Worm (Caenorhabditis elegans) whole organism, L1 larva: ENCODE measurements around the gene C32D5.4.
A peak's percentile ranks its signal among the peaks of the same experiment; 100 is the strongest.

Experiments used
- C16A3.4 ChIP-seq: fragments of 150-350 bp; optimal IDR thresholded peaks from 2 replicates; lab custom pipeline; 2014; ENCODE audit warnings: missing biosample characterization, missing genetic modification characterization
- C34B4.2 ChIP-seq: sonication (generic microtip); optimal IDR thresholded peaks from 2 replicates; lab custom pipeline; 2017; ENCODE audit warnings: mild to moderate bottlenecking, missing genetic modification characterization, missing compliant biosample characterization
- ama-1 ChIP-seq: fragments of 150-350 bp; optimal IDR thresholded peaks from 2 replicates; lab custom pipeline; 2014
- ceh-8 ChIP-seq: fragments of 200-800 bp; sonication (Bioruptor generic); optimal IDR thresholded peaks from 2 replicates; lab custom pipeline; 2018; ENCODE audit warnings: mild to moderate bottlenecking, missing genetic modification characterization, moderate library complexity, missing compliant biosample characterization
- ceh-90 ChIP-seq: sonication (generic microtip); optimal IDR thresholded peaks from 2 replicates; lab custom pipeline; 2016; ENCODE audit warnings: missing genetic modification characterization, missing compliant biosample characterization
- ces-1 ChIP-seq: fragments of 150-350 bp; optimal IDR thresholded peaks from 2 replicates; lab custom pipeline; 2014; ENCODE audit warnings: missing biosample characterization, missing genetic modification reagents, missing genetic modification characterization
- dsc-1 ChIP-seq: sonication (generic microtip); optimal IDR thresholded peaks from 2 replicates; lab custom pipeline; 2016; ENCODE audit warnings: mild to moderate bottlenecking, missing genetic modification characterization, missing compliant biosample characterization
- efl-1 ChIP-seq, 4 experiments: fragments of 150-350 bp; optimal IDR thresholded peaks in 3 of 4; peaks in 1 of 4; 1 replicate in 1 of 4; 2 replicates in 3 of 4; lab custom pipeline; 2014; ENCODE audit warnings: missing biosample characterization in 2 of 4, missing genetic modification characterization in 2 of 4, missing genetic modification reagents in 2 of 4
- efl-3 ChIP-seq: fragments of 200-800 bp; sonication (Bioruptor generic); optimal IDR thresholded peaks from 2 replicates; lab custom pipeline; 2018; ENCODE audit warnings: mild to moderate bottlenecking, missing genetic modification characterization, missing compliant biosample characterization
- egl-13 ChIP-seq: sonication (generic microtip); optimal IDR thresholded peaks from 2 replicates; lab custom pipeline; 2016; ENCODE audit warnings: missing genotype, missing genetic modification reagents, missing genetic modification characterization, missing compliant biosample characterization
- elt-2 ChIP-seq: sonication (generic microtip); optimal IDR thresholded peaks from 2 replicates; lab custom pipeline; 2016; ENCODE audit warnings: missing genetic modification characterization, mild to moderate bottlenecking, inconsistent platforms, missing compliant biosample characterization, missing genetic modification reagents
- fkh-10 ChIP-seq: sonication (generic microtip); optimal IDR thresholded peaks from 2 replicates; lab custom pipeline; 2017; ENCODE audit warnings: missing biosample characterization, missing genetic modification reagents, missing genetic modification characterization
- fkh-4 ChIP-seq: sonication (generic microtip); optimal IDR thresholded peaks from 2 replicates; lab custom pipeline; 2016; ENCODE audit warnings: missing compliant biosample characterization, missing genetic modification characterization, borderline replicate concordance
- fkh-8 ChIP-seq: sonication (generic microtip); optimal IDR thresholded peaks from 2 replicates; lab custom pipeline; 2016; ENCODE audit warnings: mild to moderate bottlenecking, missing genetic modification characterization, missing compliant biosample characterization
- fos-1 ChIP-seq: fragments of 150-350 bp; optimal IDR thresholded peaks from 2 replicates; lab custom pipeline; 2014; ENCODE audit warnings: missing biosample characterization, missing genetic modification characterization
- hlh-17 ChIP-seq: fragments of 200-800 bp; sonication (Bioruptor generic); optimal IDR thresholded peaks from 2 replicates; lab custom pipeline; 2018; ENCODE audit warnings: missing genetic modification characterization, mild to moderate bottlenecking, missing compliant biosample characterization, moderate library complexity, borderline replicate concordance
- isw-1 ChIP-seq: fragments of 200-800 bp; sonication (Bioruptor generic); IDR thresholded peaks from 2 replicates; pipeline ENCODE4 v1.3.6; 2022; ENCODE audit warnings: missing genetic modification characterization, missing compliant biosample characterization
- jun-1 ChIP-seq: fragments of 150-350 bp; optimal IDR thresholded peaks from 2 replicates; lab custom pipeline; 2014; ENCODE audit warnings: missing biosample characterization, missing genetic modification reagents, missing genetic modification characterization
- lin-14 ChIP-seq: fragments of 200-800 bp; sonication (Bioruptor generic); optimal IDR thresholded peaks from 2 replicates; lab custom pipeline; 2018; ENCODE audit warnings: mild to moderate bottlenecking, missing genetic modification characterization, moderate library complexity, missing compliant biosample characterization
- lin-35 ChIP-seq, 2 experiments: fragments of 150-350 bp; optimal IDR thresholded peaks; 2 replicates each; lab custom pipeline; 2014; ENCODE audit warnings: missing biosample characterization in 2 of 2, missing genetic modification characterization in 2 of 2, missing genetic modification reagents in 2 of 2
- mab-9 ChIP-seq: fragments of 200-800 bp; sonication (Bioruptor generic); IDR thresholded peaks from 2 replicates; pipeline ENCODE4 v1.3.6; 2022; ENCODE audit warnings: missing genetic modification reagents, missing genetic modification characterization, missing compliant biosample characterization
- mep-1 ChIP-seq: fragments of 150-350 bp; optimal IDR thresholded peaks from 2 replicates; lab custom pipeline; 2014; ENCODE audit warnings: missing biosample characterization, missing genetic modification characterization
- nhr-11 ChIP-seq: fragments of 150-350 bp; optimal IDR thresholded peaks from 2 replicates; lab custom pipeline; 2014; ENCODE audit warnings: missing biosample characterization, missing genetic modification characterization
- nhr-12 ChIP-seq: sonication (generic microtip); optimal IDR thresholded peaks from 2 replicates; lab custom pipeline; 2017; ENCODE audit warnings: missing biosample characterization, missing genetic modification characterization
- nhr-19 ChIP-seq: fragments of 200-800 bp; sonication (Bioruptor generic); conservative IDR thresholded peaks from 2 replicates; pipeline ENCODE4 v1.3.6; 2022; ENCODE audit warnings: missing genetic modification characterization, missing compliant biosample characterization
- nhr-20 ChIP-seq: sonication (generic microtip); optimal IDR thresholded peaks from 2 replicates; lab custom pipeline; 2016; ENCODE audit warnings: mild to moderate bottlenecking, missing genetic modification characterization, missing compliant biosample characterization
- nhr-47 ChIP-seq: sonication (generic microtip); optimal IDR thresholded peaks from 2 replicates; lab custom pipeline; 2016; ENCODE audit warnings: mild to moderate bottlenecking, missing genetic modification characterization, moderate library complexity, missing compliant biosample characterization
- nhr-71 ChIP-seq: sonication (generic microtip); optimal IDR thresholded peaks from 2 replicates; lab custom pipeline; 2016; ENCODE audit warnings: mild to moderate bottlenecking, missing genetic modification characterization, moderate library complexity, missing compliant biosample characterization
- nhr-76 ChIP-seq: sonication (generic microtip); optimal IDR thresholded peaks from 2 replicates; lab custom pipeline; 2017; ENCODE audit warnings: missing biosample characterization, missing genetic modification characterization
- nhr-85 ChIP-seq: sonication (generic microtip); peaks from one replicate; lab custom pipeline; 2016; ENCODE audit warnings: missing genetic modification characterization, inconsistent platforms, missing compliant biosample characterization
- pax-3 ChIP-seq: fragments of 200-800 bp; sonication (Bioruptor generic); optimal IDR thresholded peaks from 2 replicates; lab custom pipeline; 2018; ENCODE audit warnings: mild to moderate bottlenecking, missing genetic modification characterization, moderate library complexity, missing compliant biosample characterization
- pqm-1 ChIP-seq: sonication (generic microtip); optimal IDR thresholded peaks from 3 replicates; lab custom pipeline; 2017; ENCODE audit warnings: missing biosample characterization, missing genetic modification characterization
- rnt-1 ChIP-seq: sonication (generic microtip); optimal IDR thresholded peaks from 2 replicates; lab custom pipeline; 2016; ENCODE audit warnings: mild to moderate bottlenecking, missing genetic modification characterization, moderate library complexity, missing compliant biosample characterization
- sup-37 ChIP-seq: fragments of 200-800 bp; sonication (Bioruptor generic); optimal IDR thresholded peaks from 2 replicates; lab custom pipeline; 2018; ENCODE audit warnings: mild to moderate bottlenecking, missing genetic modification characterization, missing compliant biosample characterization
- swsn-7 ChIP-seq: sonication (generic microtip); optimal IDR thresholded peaks from 2 replicates; lab custom pipeline; 2016; ENCODE audit warnings: missing genetic modification characterization, missing compliant biosample characterization
- tbx-2 ChIP-seq: sonication (generic microtip); optimal IDR thresholded peaks from 2 replicates; lab custom pipeline; 2016; ENCODE audit warnings: missing genetic modification characterization, missing compliant biosample characterization
- tlp-1 ChIP-seq: fragments of 150-350 bp; optimal IDR thresholded peaks from 2 replicates; lab custom pipeline; 2014; ENCODE audit warnings: missing biosample characterization, missing genetic modification characterization
- unc-30 ChIP-seq: sonication (generic microtip); optimal IDR thresholded peaks from 2 replicates; lab custom pipeline; 2017; ENCODE audit warnings: missing biosample characterization, missing genetic modification characterization
- vab-15 ChIP-seq: sonication (generic microtip); optimal IDR thresholded peaks from 2 replicates; lab custom pipeline; 2017; ENCODE audit warnings: missing genotype, mild to moderate bottlenecking, missing genetic modification characterization, missing compliant biosample characterization
- xbp-1 ChIP-seq: sonication (generic microtip); optimal IDR thresholded peaks from 2 replicates; lab custom pipeline; 2016; ENCODE audit warnings: missing genetic modification characterization, missing compliant biosample characterization
- zag-1 ChIP-seq: fragments of 150-350 bp; optimal IDR thresholded peaks from 2 replicates; lab custom pipeline; 2014; ENCODE audit warnings: missing biosample characterization, missing genetic modification characterization
- ztf-11 ChIP-seq, 2 experiments: sonication (generic microtip); optimal IDR thresholded peaks; 2 replicates each; lab custom pipeline; 2016 to 2017; ENCODE audit warnings: missing genetic modification characterization in 2 of 2, missing biosample characterization in 1 of 2, missing compliant biosample characterization in 1 of 2

The C32D5.4 gene

ce11 chrII:6339511-6339910 lies 16.6 kb upstream of the C32D5.4 start:
- TF ChIP-seq mep-1 (no peak), elt-2 (peak; percentile 57), lin-35 (GFP tag; optimal IDR thresholded peaks at IDR 0.05; lab: Kevin White, UChicago) (peak in 1 of 2 experiments; percentile 6)
- TF ChIP-seq, all 84 proteins: peak for 2

- TF ChIP-seq dsc-1 (tag; lab: Kevin White, UChicago) = peak; percentile 31
- peak; percentile 15 for TF ChIP-seq nhr-47
- no peak for TF ChIP-seq efl-1 (optimal IDR thresholded peaks at IDR 0.05; lab: Kevin White, UChicago)
- TF ChIP-seq efl-1 (GFP tag; optimal IDR thresholded peaks at IDR 0.05 in 1 of 2; lab: Kevin White, UChicago) = peak in 1 of 2 experiments; percentile 88
- TF ChIP-seq elt-2 = peak; percentile 17
- TF ChIP-seq nhr-11 (tag; lab: Kevin White, UChicago) = peak; percentile 6
- TF ChIP-seq xbp-1 = no peak
- TF ChIP-seq nhr-71 = peak; percentile 46
- peak; percentile 89 for TF ChIP-seq fkh-8
- peak; percentile 41 for TF ChIP-seq pqm-1
- no peak for TF ChIP-seq ztf-11 (tag; optimal IDR thresholded peaks at IDR 0.05; lab: Kevin White, UChicago)
- no peak for TF ChIP-seq jun-1 (tag; lab: Kevin White, UChicago)
- peak; percentile 35 for TF ChIP-seq pax-3 (tag; lab: Kevin White, UChicago)
These were observed 12.5 kb upstream of the C32D5.4 start, which contains the start of gene C32D5.14 for ce11 chrII:6335358-6335757. Gene C32D5.14, plus strand, starts transcription at chrII:6335488.

ce11 chrII:6334745-6335260 lies 11.9 kb upstream of the C32D5.4 start:
- TF ChIP-seq ces-1 (GFP tag; lab: Kevin White, UChicago) (no peak), lin-35 (GFP tag; optimal IDR thresholded peaks at IDR 0.05; lab: Kevin White, UChicago) (peak in 1 of 2 experiments; percentile 7), lin-14 (GFP tag; lab: Kevin White, UChicago) (peak; percentile 0), elt-2 (peak; percentile 46), efl-1 (optimal IDR thresholded peaks at IDR 0.05; lab: Kevin White, UChicago) (no peak), efl-1 (GFP tag; optimal IDR thresholded peaks at IDR 0.05 in 1 of 2; lab: Kevin White, UChicago) (peak in 1 of 2 experiments; percentile 90), isw-1 (GFP tag; lab: Robert Waterston, UW) (no peak), fkh-4 (no peak)

ce11 chrII:6333887-6334286 lies 11.0 kb upstream of the C32D5.4 start, which contains the start of gene ttc-39B:
Gene ttc-39B, minus strand, starts transcription at chrII:6333987.
- TF ChIP-seq zag-1 (no peak), nhr-85 (no peak), ama-1 (lab: Kevin White, UChicago) (no peak), vab-15 (tag; lab: Kevin White, UChicago) (no peak), nhr-12 (no peak), swsn-7 (tag; lab: Kevin White, UChicago) (no peak), lin-14 (GFP tag; lab: Kevin White, UChicago) (no peak), nhr-20 (tag; lab: Kevin White, UChicago) (no peak), ceh-90 (tag; lab: Kevin White, UChicago) (no peak), pax-3 (tag; lab: Kevin White, UChicago) (no peak), efl-3 (GFP tag; lab: Kevin White, UChicago) (no peak), unc-30 (no peak)
- TF ChIP-seq, all 84 proteins: peak for 0

- TF ChIP-seq efl-3 (GFP tag; lab: Kevin White, UChicago) (no peak), tbx-2 (tag; lab: Kevin White, UChicago) (peak; percentile 95), tlp-1 (tag; lab: Kevin White, UChicago) (no peak), C16A3.4 (tag; lab: Kevin White, UChicago) (peak; percentile 95), fkh-4 (peak; percentile 33), C34B4.2 (tag; lab: Kevin White, UChicago) (peak; percentile 23), sup-37 (GFP tag; lab: Kevin White, UChicago) (peak; percentile 71), egl-13 (peak; percentile 92), fos-1 (tag; lab: Kevin White, UChicago) (peak; percentile 95), ama-1 (lab: Kevin White, UChicago) (peak; percentile 32), nhr-76 (no peak), fkh-10 (GFP tag; lab: Kevin White, UChicago) (peak; percentile 91), mab-9 (GFP tag; lab: Robert Waterston, UW) (peak; percentile 71), xbp-1 (peak; percentile 95), ceh-8 (GFP tag; lab: Kevin White, UChicago) (peak; percentile 86), pax-3 (tag; lab: Kevin White, UChicago) (peak; percentile 80), nhr-12 (no peak), nhr-19 (GFP tag; lab: Robert Waterston, UW) (peak; percentile 92), rnt-1 (tag; lab: Kevin White, UChicago) (peak; percentile 96), pqm-1 (no peak), hlh-17 (GFP tag; lab: Kevin White, UChicago) (no peak)
These were observed 8.4 kb upstream of the C32D5.4 start, which contains the start of gene set-4 for ce11 chrII:6331222-6331830. Gene set-4, minus strand, starts transcription at chrII:6331341.
